Worm (Caenorhabditis elegans) whole organism, L4 larva: ENCODE results near the gene F36F12.3.

Experiments
- D1046.2 ChIP-seq: fragments of 200-800 bp; sonication (Bioruptor generic); IDR thresholded peaks from 2 replicates; pipeline ENCODE4 v1.3.6; 2022; ENCODE audit warnings: missing genetic modification characterization, missing compliant biosample characterization
- F26F4.8 ChIP-seq: fragments of 200-800 bp; sonication (Bioruptor generic); conservative IDR thresholded peaks from 2 replicates; pipeline ENCODE4 v1.3.6; 2022; ENCODE audit warnings: missing genetic modification characterization, missing compliant biosample characterization
- F37D6.2 ChIP-seq: sonication (generic microtip); optimal IDR thresholded peaks from 2 replicates; lab custom pipeline; 2016; ENCODE audit warnings: mild to moderate bottlenecking, missing genetic modification characterization, missing compliant biosample characterization
- F44E2.7 ChIP-seq: fragments of 200-800 bp; sonication (Bioruptor generic); IDR thresholded peaks from 2 replicates; pipeline ENCODE4 v2.1.2; 2022; ENCODE audit warnings: missing genetic modification characterization, missing compliant biosample characterization
- F49E8.2 ChIP-seq: sonication (generic microtip); optimal IDR thresholded peaks from 2 replicates; lab custom pipeline; 2016; ENCODE audit warnings: missing compliant biosample characterization, mild to moderate bottlenecking, missing genetic modification characterization, borderline replicate concordance
- T20F7.1 ChIP-seq: fragments of 200-800 bp; sonication (Bioruptor generic); optimal IDR thresholded peaks from 2 replicates; lab custom pipeline; 2018; ENCODE audit warnings: mild to moderate bottlenecking, missing genetic modification characterization, missing compliant biosample characterization
- T26A8.4 ChIP-seq: fragments of 200-800 bp; sonication (Bioruptor generic); IDR thresholded peaks from 2 replicates; pipeline ENCODE4 v1.3.6; 2022; ENCODE audit warnings: missing genetic modification characterization, missing compliant biosample characterization
- Y105C5A.15 ChIP-seq: fragments of 200-800 bp; sonication (Bioruptor generic); IDR thresholded peaks from 2 replicates; pipeline ENCODE4 v1.3.6; 2022; ENCODE audit warnings: missing genetic modification characterization, missing compliant biosample characterization
- Y48G9A.11 ChIP-seq: fragments of 200-800 bp; sonication (Bioruptor generic); IDR thresholded peaks from 2 replicates; pipeline ENCODE4 v1.3.6; 2022; ENCODE audit warnings: missing genetic modification reagents, missing genetic modification characterization, missing compliant biosample characterization
- Y5F2A.4 ChIP-seq: fragments of 200-800 bp; sonication (Bioruptor generic); optimal IDR thresholded peaks from 2 replicates; lab custom pipeline; 2018; ENCODE audit warnings: mild to moderate bottlenecking, missing genetic modification characterization, missing compliant biosample characterization
- Y75B8A.6 ChIP-seq: fragments of 200-800 bp; sonication (Bioruptor generic); IDR thresholded peaks from 2 replicates; pipeline ENCODE4 v1.3.6; 2022; ENCODE audit warnings: missing genetic modification reagents, missing genetic modification characterization, missing compliant biosample characterization
- aha-1 ChIP-seq: fragments of 150-350 bp; peaks from one replicate; lab custom pipeline; 2014; ENCODE audit warnings: missing biosample characterization, missing genetic modification characterization
- ama-1 ChIP-seq: fragments of 150-350 bp; optimal IDR thresholded peaks from 2 replicates; lab custom pipeline; 2014; ENCODE audit warnings: inconsistent platforms, mixed read lengths
- attf-4 ChIP-seq: sonication (generic microtip); optimal IDR thresholded peaks from 3 replicates; lab custom pipeline; 2017; ENCODE audit warnings: missing biosample characterization, missing genetic modification characterization
- ceh-20 ChIP-seq: fragments of 200-800 bp; sonication (Bioruptor generic); IDR thresholded peaks from 2 replicates; pipeline ENCODE4 v1.3.6; 2022; ENCODE audit warnings: missing genetic modification reagents, missing genetic modification characterization, missing compliant biosample characterization
- cey-2 ChIP-seq: sonication (generic microtip); optimal IDR thresholded peaks from 3 replicates; lab custom pipeline; 2017; ENCODE audit warnings: missing genetic modification characterization, mild to moderate bottlenecking, missing compliant biosample characterization, antibody characterized with exemption, borderline replicate concordance; ENCODE audit not compliant: insufficient read depth
- duxl-1 ChIP-seq: sonication (generic microtip); optimal IDR thresholded peaks from 2 replicates; lab custom pipeline; 2016; ENCODE audit warnings: mild to moderate bottlenecking, missing genetic modification characterization, moderate library complexity, missing compliant biosample characterization; ENCODE audit not compliant: poor library complexity
- dve-1 ChIP-seq: sonication (generic microtip); optimal IDR thresholded peaks from 2 replicates; lab custom pipeline; 2017; ENCODE audit warnings: antibody characterized with exemption, mild to moderate bottlenecking, missing genetic modification characterization, missing compliant biosample characterization; ENCODE audit not compliant: insufficient read depth
- egl-43 ChIP-seq: fragments of 200-800 bp; sonication (Bioruptor generic); IDR thresholded peaks from 2 replicates; pipeline ENCODE4 v1.3.6; 2022; ENCODE audit warnings: missing genetic modification reagents, missing genetic modification characterization, missing compliant biosample characterization
- hif-1 ChIP-seq, 2 experiments: sonication (generic microtip); optimal IDR thresholded peaks; 2 replicates each; lab custom pipeline; 2016 to 2017; ENCODE audit warnings: missing compliant biosample characterization in 2 of 2, missing genetic modification characterization in 2 of 2, missing genetic modification reagents in 2 of 2, missing genotype in 2 of 2, mild to moderate bottlenecking in 1 of 2
- hlh-11 ChIP-seq: fragments of 200-800 bp; sonication (Bioruptor generic); optimal IDR thresholded peaks from 2 replicates; lab custom pipeline; 2018; ENCODE audit warnings: mild to moderate bottlenecking, missing genetic modification characterization, missing compliant biosample characterization
- hlh-30 ChIP-seq: sonication (generic microtip); optimal IDR thresholded peaks from 2 replicates; lab custom pipeline; 2017; ENCODE audit warnings: antibody characterized with exemption, mild to moderate bottlenecking, missing genetic modification characterization, missing compliant biosample characterization; ENCODE audit not compliant: insufficient read depth
- hmg-1.1 ChIP-seq: fragments of 200-800 bp; sonication (Bioruptor generic); IDR thresholded peaks from 2 replicates; pipeline ENCODE4 v1.3.6; 2022; ENCODE audit warnings: missing genetic modification reagents, missing genetic modification characterization, missing compliant biosample characterization
- jun-1 ChIP-seq: fragments of 150-350 bp; optimal IDR thresholded peaks from 2 replicates; lab custom pipeline; 2014; ENCODE audit warnings: missing biosample characterization, missing genetic modification reagents, missing genetic modification characterization
- lim-7 ChIP-seq: fragments of 200-800 bp; sonication (Bioruptor generic); IDR thresholded peaks from 2 replicates; pipeline ENCODE4 v1.3.6; 2022; ENCODE audit warnings: missing genetic modification characterization, missing compliant biosample characterization
- lir-3 ChIP-seq: sonication (generic microtip); optimal IDR thresholded peaks from 2 replicates; lab custom pipeline; 2016; ENCODE audit warnings: mild to moderate bottlenecking, missing genetic modification characterization, missing compliant biosample characterization
- lsy-2 ChIP-seq, 2 experiments: fragments of 150-350 bp in 1 of 2; sonication (generic microtip) in 1 of 2; optimal IDR thresholded peaks; 2 replicates each; lab custom pipeline; 2014 to 2017; ENCODE audit warnings: missing biosample characterization in 2 of 2, missing genetic modification characterization in 2 of 2
- mdl-1 ChIP-seq, 2 experiments: fragments of 150-350 bp in 1 of 2; sonication (generic microtip) in 1 of 2; optimal IDR thresholded peaks; 2 replicates each; lab custom pipeline; 2014 to 2017; ENCODE audit warnings: missing biosample characterization in 2 of 2, missing genetic modification characterization in 2 of 2
- mep-1 ChIP-seq: fragments of 150-350 bp; sonication (generic microtip); optimal IDR thresholded peaks from 3 replicates; lab custom pipeline; 2014; ENCODE audit warnings: missing biosample characterization, missing genetic modification characterization
- nhr-11 ChIP-seq: fragments of 150-350 bp; optimal IDR thresholded peaks from 2 replicates; lab custom pipeline; 2014; ENCODE audit warnings: missing biosample characterization, missing genetic modification characterization
- nhr-28 ChIP-seq: fragments of 150-350 bp; optimal IDR thresholded peaks from 2 replicates; lab custom pipeline; 2014; ENCODE audit warnings: missing biosample characterization, missing genetic modification characterization
- php-3 ChIP-seq: fragments of 200-800 bp; sonication (Bioruptor generic); IDR thresholded peaks from 2 replicates; pipeline ENCODE4 v1.3.6; 2022; ENCODE audit warnings: missing genetic modification reagents, missing genetic modification characterization, missing compliant biosample characterization
- saeg-2 ChIP-seq: fragments of 200-800 bp; sonication (Bioruptor generic); IDR thresholded peaks from 2 replicates; pipeline ENCODE4 v1.3.6; 2022; ENCODE audit warnings: missing genetic modification reagents, missing genetic modification characterization, missing compliant biosample characterization
- snpc-1.2 ChIP-seq: fragments of 200-800 bp; sonication (Bioruptor generic); IDR thresholded peaks from 2 replicates; pipeline ENCODE4 v1.3.6; 2022; ENCODE audit warnings: missing genetic modification reagents, missing genetic modification characterization, missing compliant biosample characterization
- spr-1 ChIP-seq: sonication (generic microtip); optimal IDR thresholded peaks from 2 replicates; lab custom pipeline; 2016; ENCODE audit warnings: mild to moderate bottlenecking, missing genetic modification characterization, missing compliant biosample characterization
- tag-97 ChIP-seq: fragments of 200-800 bp; sonication (Bioruptor generic); IDR thresholded peaks from 2 replicates; pipeline ENCODE4 v1.3.6; 2022; ENCODE audit warnings: missing genetic modification characterization, missing compliant biosample characterization
- tra-1 ChIP-seq: fragments of 200-800 bp; sonication (Bioruptor generic); IDR thresholded peaks from 2 replicates; pipeline ENCODE4 v1.3.6; 2022; ENCODE audit warnings: missing genetic modification reagents, missing genetic modification characterization, missing compliant biosample characterization
- unc-130 ChIP-seq: sonication (generic microtip); optimal IDR thresholded peaks from 2 replicates; lab custom pipeline; 2016; ENCODE audit warnings: missing genetic modification reagents, missing genetic modification characterization, missing compliant biosample characterization
- unc-62 ChIP-seq, 3 experiments: fragments of 150-350 bp in 1 of 3; sonication (generic microtip); optimal IDR thresholded peaks in 2 of 3; peaks in 1 of 3; 1 replicate in 1 of 3; 2 replicates in 2 of 3; lab custom pipeline; 2014 to 2017; ENCODE audit warnings: missing biosample characterization in 3 of 3, missing genetic modification characterization in 3 of 3, missing genetic modification reagents in 3 of 3, missing genotype in 1 of 3
- zag-1 ChIP-seq: fragments of 150-350 bp; optimal IDR thresholded peaks from 2 replicates; lab custom pipeline; 2014; ENCODE audit warnings: missing biosample characterization, missing genetic modification characterization
- zip-11 ChIP-seq: fragments of 200-800 bp; sonication (Bioruptor generic); IDR thresholded peaks from 2 replicates; pipeline ENCODE4 v1.3.6; 2022; ENCODE audit warnings: missing genetic modification characterization, missing compliant biosample characterization
- zip-2 ChIP-seq: fragments of 150-350 bp; optimal IDR thresholded peaks from 2 replicates; lab custom pipeline; 2014; ENCODE audit warnings: missing biosample characterization, missing genetic modification characterization
- ztf-11 ChIP-seq: fragments of 150-350 bp; optimal IDR thresholded peaks from 2 replicates; lab custom pipeline; 2014; ENCODE audit warnings: missing biosample characterization, missing genetic modification characterization
- ztf-7 ChIP-seq: fragments of 150-350 bp; optimal IDR thresholded peaks from 2 replicates; lab custom pipeline; 2014; ENCODE audit warnings: missing biosample characterization, missing genetic modification characterization

The F36F12.3 gene

DNA sequence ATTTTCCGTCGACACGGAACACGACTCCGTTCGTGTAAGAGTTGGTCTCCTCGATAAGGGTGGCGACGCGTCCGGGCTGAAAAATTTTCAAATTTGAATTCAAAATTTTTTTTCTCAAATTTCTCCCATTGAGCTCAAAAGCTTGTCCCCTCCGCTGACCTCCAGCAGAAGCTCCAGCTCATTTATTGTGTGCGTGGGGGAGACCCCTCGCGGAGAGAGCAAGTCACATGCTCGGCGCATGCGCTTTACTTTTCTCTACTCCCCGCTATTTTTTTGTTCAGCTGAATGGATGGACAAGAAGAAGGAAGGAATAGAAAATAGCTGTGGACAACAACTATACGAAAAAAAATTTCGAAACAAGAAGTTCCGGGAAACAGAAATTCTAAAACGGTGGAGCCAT is 47.9 kb downstream of the F36F12.3 start (continued):
- TF ChIP-seq hif-1 (tag; optimal IDR thresholded peaks at IDR 0.05; lab: Kevin White, UChicago) (peak in 1 of 2 experiments; percentile 76), nhr-28 (peak; percentile 1), lir-3 (tag; lab: Kevin White, UChicago) (no peak), T20F7.1 (GFP tag; lab: Kevin White, UChicago) (no peak), tra-1 (GFP tag; lab: Robert Waterston, UW) (0 out of 2 replicates have a peak, but pooled peaks have one; percentile 32), hlh-30 (peak; percentile 96), Y5F2A.4 (GFP tag; lab: Kevin White, UChicago) (no peak), saeg-2 (GFP tag; lab: Robert Waterston, UW) (no peak), mdl-1 (tag; optimal IDR thresholded peaks at IDR 0.05; lab: Kevin White, UChicago) (peak; percentile 71 to 93), dve-1 (tag; lab: Kevin White, UChicago) (peak; percentile 23), zip-11 (GFP tag; lab: Robert Waterston, UW) (no peak), spr-1 (tag; lab: Kevin White, UChicago) (no peak), F37D6.2 (peak; percentile 63), ztf-11 (no peak), aha-1 (tag; lab: Kevin White, UChicago) (peak; percentile 95), hmg-1.1 (GFP tag; lab: Robert Waterston, UW) (peak; percentile 68), Y105C5A.15 (GFP tag; lab: Robert Waterston, UW) (no peak), D1046.2 (no peak), ama-1 (lab: Kevin White, UChicago) (no peak), F49E8.2 (tag; lab: Kevin White, UChicago) (no peak), hlh-11 (tag; lab: Kevin White, UChicago) (peak; percentile 83), T26A8.4 (GFP tag; lab: Robert Waterston, UW) (no peak), F26F4.8 (GFP tag; lab: Robert Waterston, UW) (no peak), duxl-1 (tag; lab: Kevin White, UChicago) (no peak), tag-97 (GFP tag; lab: Robert Waterston, UW) (no peak), unc-130 (GFP tag; lab: Kevin White, UChicago) (no peak), ceh-20 (GFP tag; lab: Robert Waterston, UW) (peak; percentile 31; the same call in 1 of the 2 replicates), Y75B8A.6 (GFP tag; lab: Robert Waterston, UW) (no peak)

DNA sequence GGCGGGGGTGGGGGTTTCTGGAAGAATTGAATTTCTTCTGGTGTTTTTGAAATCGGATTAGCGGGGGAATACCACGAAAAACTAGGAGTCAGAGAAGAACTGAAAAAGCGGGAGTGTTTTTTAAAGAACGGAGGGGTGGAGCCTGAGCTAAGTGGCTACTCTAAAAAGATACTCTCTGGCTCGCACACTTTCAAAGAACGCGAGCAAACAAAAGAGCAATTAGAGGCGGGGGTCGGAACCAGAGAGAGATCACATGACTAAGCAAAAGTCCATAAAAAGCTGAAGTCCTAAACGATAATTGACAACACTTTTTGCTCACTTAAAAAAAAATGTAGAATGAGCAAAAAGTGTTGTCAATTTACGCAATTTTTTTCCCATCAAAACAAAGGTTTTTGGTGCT is 48.7 kb downstream of the F36F12.3 start:
- 0 out of 2 replicates have a peak, but pooled peaks have one; percentile 47 for TF ChIP-seq lim-7 (GFP tag; lab: Robert Waterston, UW)
- TF ChIP-seq hif-1 (tag; optimal IDR thresholded peaks at IDR 0.05; lab: Kevin White, UChicago): no peak
- peak; percentile 78 for TF ChIP-seq aha-1 (tag; lab: Kevin White, UChicago)
- TF ChIP-seq Y48G9A.11 (GFP tag; lab: Robert Waterston, UW): 0 out of 2 replicates have a peak, but pooled peaks have one; percentile 39
- TF ChIP-seq nhr-11 (tag; lab: Kevin White, UChicago): no peak
- TF ChIP-seq snpc-1.2 (GFP tag; lab: Robert Waterston, UW): no peak
- peak in 1 of 2 experiments; percentile 14 for TF ChIP-seq unc-62 (GFP tag; optimal IDR thresholded peaks at IDR 0.05 in 1 of 2; lab: Kevin White, UChicago)
- no peak for TF ChIP-seq unc-62 (tag; optimal IDR thresholded peaks at IDR 0.05; lab: Kevin White, UChicago)
- TF ChIP-seq jun-1 (tag; lab: Kevin White, UChicago): no peak
- TF ChIP-seq php-3 (GFP tag; lab: Robert Waterston, UW): no peak
- TF ChIP-seq zip-2 (tag; lab: Kevin White, UChicago): no peak
- no peak for TF ChIP-seq attf-4 (tag; lab: Kevin White, UChicago)
- TF ChIP-seq zag-1: no peak
- TF ChIP-seq cey-2: no peak
- peak; percentile 20; the same call in 1 of the 2 replicates for TF ChIP-seq egl-43
- peak; percentile 62 for TF ChIP-seq hlh-30
- TF ChIP-seq lsy-2 (tag; optimal IDR thresholded peaks at IDR 0.05; lab: Kevin White, UChicago): peak in 1 of 2 experiments; percentile 26
- no peak for TF ChIP-seq F44E2.7 (GFP tag; lab: Robert Waterston, UW)
- no peak for TF ChIP-seq ztf-7
- peak; percentile 7 for TF ChIP-seq mep-1 (tag; lab: Kevin White, UChicago)
